Worm (Caenorhabditis elegans): ENCODE data around the gene vit-1.

vit-1 gene

ce11 chrX:7680545-7681330, 47.0 kb upstream of the vit-1 start, which contains the start of gene stn-2 (continued):
- 0 out of 2 replicates have a peak, but pooled peaks have one; percentile 63 for TF ChIP-seq Y105C5A.15 (GFP tag; IDR thresholded peaks at IDR 0.05)
- no peak for TF ChIP-seq mdt-29 (GFP tag; IDR thresholded peaks at IDR 0.05)
- no peak for TF ChIP-seq attf-4 (tag; optimal IDR thresholded peaks at IDR 0.05)
- TF ChIP-seq lim-7 (GFP tag; IDR thresholded peaks at IDR 0.05) = peak; percentile 62
- TF ChIP-seq nhr-237 (tag; optimal IDR thresholded peaks at IDR 0.05) = no peak
- TF ChIP-seq Y48G9A.11 (GFP tag; IDR thresholded peaks at IDR 0.05) = no peak
- TF ChIP-seq duxl-1 (tag; optimal IDR thresholded peaks at IDR 0.05; ENCODE audit: poor library complexity) = peak; percentile 3
- peak; percentile 37 for TF ChIP-seq nhr-102 (tag; optimal IDR thresholded peaks at IDR 0.05)
- peak; percentile 75 for TF ChIP-seq arid-1 (GFP tag; conservative IDR thresholded peaks at IDR 0.05)
- peak; percentile 50 for TF ChIP-seq mes-2 (tag; optimal IDR thresholded peaks at IDR 0.05; ENCODE audit: poor library complexity, severe bottlenecking)
- TF ChIP-seq daf-19 (GFP tag; conservative IDR thresholded peaks at IDR 0.05) = no peak
- no peak for TF ChIP-seq zfp-3 (GFP tag; conservative IDR thresholded peaks at IDR 0.05)
- TF ChIP-seq T26A8.4 (GFP tag; IDR thresholded peaks at IDR 0.05) = 0 out of 2 replicates have a peak, but pooled peaks have one; percentile 37
- TF ChIP-seq unc-130 (GFP tag; optimal IDR thresholded peaks at IDR 0.05) = no peak
- no peak for TF ChIP-seq lin-38 (GFP tag; IDR thresholded peaks at IDR 0.05)
- TF ChIP-seq Y5F2A.4 (GFP tag; optimal IDR thresholded peaks at IDR 0.05) = no peak
- no peak for TF ChIP-seq egl-27 (tag; optimal IDR thresholded peaks at IDR 0.05)
- 0 out of 2 replicates have a peak, but pooled peaks have one; percentile 17 for TF ChIP-seq tra-1 (GFP tag; IDR thresholded peaks at IDR 0.05)
- peak; percentile 55; the same call in 1 of the 2 replicates for TF ChIP-seq ctbp-1 (GFP tag; IDR thresholded peaks at IDR 0.05)
- no peak for TF ChIP-seq tag-97 (GFP tag; IDR thresholded peaks at IDR 0.05)
- TF ChIP-seq F49E8.2 (tag; optimal IDR thresholded peaks at IDR 0.05; ENCODE audit: borderline replicate concordance) = no peak
- TF ChIP-seq T20F7.1 (GFP tag; optimal IDR thresholded peaks at IDR 0.05) = peak; percentile 44
- TF ChIP-seq dmd-6 (GFP tag; IDR thresholded peaks at IDR 0.05) = peak; percentile 48
- no peak for TF ChIP-seq aly-2 (tag; optimal IDR thresholded peaks at IDR 0.05)
- no peak for TF ChIP-seq ama-1 (optimal IDR thresholded peaks at IDR 0.05)
- TF ChIP-seq F26F4.8 (GFP tag; conservative IDR thresholded peaks at IDR 0.05) = 0 out of 2 replicates have a peak, but pooled peaks have one; percentile 6
- peak; percentile 70 for TF ChIP-seq snpc-1.2 (GFP tag; IDR thresholded peaks at IDR 0.05)
- TF ChIP-seq ceh-20 (GFP tag; IDR thresholded peaks at IDR 0.05) = no peak
- no peak for TF ChIP-seq nhr-77 (tag; optimal IDR thresholded peaks at IDR 0.05)
- no peak for TF ChIP-seq hlh-30 (tag; optimal IDR thresholded peaks at IDR 0.05; ENCODE audit: insufficient read depth)
- TF ChIP-seq ceh-32 (tag; optimal IDR thresholded peaks at IDR 0.05; ENCODE audit: poor library complexity) = no peak
- 0 out of 2 replicates have a peak, but pooled peaks have one; percentile 49 for TF ChIP-seq egl-43 (GFP tag; IDR thresholded peaks at IDR 0.05)
- no peak for TF ChIP-seq lin-15B (tag; optimal IDR thresholded peaks at IDR 0.05)
- no peak for TF ChIP-seq mdl-1 (tag; optimal IDR thresholded peaks at IDR 0.05)
- peak; percentile 24; the same call in 1 of the 2 replicates for TF ChIP-seq php-3 (GFP tag; IDR thresholded peaks at IDR 0.05)
- no peak for TF ChIP-seq zag-1 (tag; optimal IDR thresholded peaks at IDR 0.05)
- TF ChIP-seq ztf-7 (tag; optimal IDR thresholded peaks at IDR 0.05) = no peak
- no peak for TF ChIP-seq nhr-11 (tag; optimal IDR thresholded peaks at IDR 0.05)
- no peak for TF ChIP-seq fos-1 (tag; optimal IDR thresholded peaks at IDR 0.05)
- TF ChIP-seq cey-2 (tag; optimal IDR thresholded peaks at IDR 0.05; ENCODE audit: borderline replicate concordance, insufficient read depth) = no peak
- no peak for TF ChIP-seq mxl-2 (GFP tag; conservative IDR thresholded peaks at IDR 0.05)
- no peak for TF ChIP-seq skn-1 (tag; optimal IDR thresholded peaks at IDR 0.05)
- peak; percentile 75 for TF ChIP-seq aha-1 (tag)
- no peak for TF ChIP-seq set-16 (GFP tag; IDR thresholded peaks at IDR 0.05)
- TF ChIP-seq D1046.2 (GFP tag; IDR thresholded peaks at IDR 0.05) = no peak
- TF ChIP-seq ceh-62 (tag; optimal IDR thresholded peaks at IDR 0.05) = no peak
- no peak for TF ChIP-seq nhr-10 (tag; optimal IDR thresholded peaks at IDR 0.05)
- no peak for TF ChIP-seq zfp-2 (tag; optimal IDR thresholded peaks at IDR 0.05)
- no peak for TF ChIP-seq F44E2.7 (GFP tag; IDR thresholded peaks at IDR 0.05)
- TF ChIP-seq spr-3 (GFP tag; optimal IDR thresholded peaks at IDR 0.05) = no peak
